Worm (Caenorhabditis elegans): ENCODE measurements around the gene lin-13.

DNA sequence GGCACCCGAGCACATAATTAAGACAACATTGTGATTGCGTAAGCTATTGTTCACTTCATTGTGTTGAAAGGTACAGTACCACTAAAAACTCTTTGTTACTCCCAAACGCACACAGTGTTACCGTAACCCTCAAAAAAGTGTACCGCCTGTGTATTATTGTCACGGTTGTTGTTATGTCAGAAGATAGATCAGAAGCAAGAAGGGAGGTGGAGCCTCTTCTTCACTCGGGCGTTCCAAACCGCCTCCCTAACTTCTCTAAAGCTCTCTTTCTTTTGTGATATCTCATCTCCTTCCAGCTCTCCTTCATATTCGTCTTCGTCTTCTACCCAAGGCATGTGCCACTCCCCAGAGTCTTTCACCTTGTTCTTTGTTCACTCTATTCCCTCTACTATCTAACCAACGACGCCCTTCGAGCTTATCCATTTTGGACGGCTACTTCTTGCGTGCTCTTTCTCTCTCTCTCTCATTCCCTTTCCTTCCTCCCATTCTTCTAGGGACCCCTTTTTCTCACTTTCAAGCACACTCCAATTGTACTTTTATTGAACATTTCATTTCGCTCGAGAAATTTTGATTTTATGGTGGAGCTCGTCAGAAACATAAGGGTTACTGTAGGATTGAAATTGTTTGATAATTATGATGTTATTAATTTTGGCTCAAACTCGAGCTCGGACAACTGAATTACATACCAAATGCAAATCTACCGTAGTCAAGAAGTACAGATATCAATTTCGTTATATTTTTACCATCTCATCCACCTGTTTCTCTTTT lies 16.4 kb upstream of the lin-13 start:
- no peak for TF ChIP-seq elt-3 (tag; optimal IDR thresholded peaks at IDR 0.05)
- no peak for TF ChIP-seq pqm-1 (tag; optimal IDR thresholded peaks at IDR 0.05)
- TF ChIP-seq nhr-76 (tag; optimal IDR thresholded peaks at IDR 0.05), result no peak
- TF ChIP-seq ztf-4 (tag; optimal IDR thresholded peaks at IDR 0.05), result no peak
